Worm (Caenorhabditis elegans) whole organism, young adult: ENCODE data around the gene T21D9.2.
"Not testable (repeated sequence)": the region's sequence is repeated elsewhere in the genome, so short reads cannot be mapped to it uniquely, and the experiment has no call there.

Source experiments
- F49E8.2 ChIP-seq: sonication (generic microtip); optimal IDR thresholded peaks from 3 replicates; lab custom pipeline; 2017; ENCODE audit warnings: missing genetic modification characterization, mild to moderate bottlenecking, missing compliant biosample characterization, antibody characterized with exemption, moderate library complexity; ENCODE audit not compliant: insufficient read depth
- F57A8.1 ChIP-seq: fragments of 200-800 bp; sonication (Bioruptor generic); optimal IDR thresholded peaks from 2 replicates; lab custom pipeline; 2018; ENCODE audit warnings: mild to moderate bottlenecking, missing genetic modification characterization, moderate library complexity, missing compliant biosample characterization
- ama-1 ChIP-seq, 3 experiments: fragments of 150-350 bp in 1 of 3; sonication (generic microtip) in 2 of 3; optimal IDR thresholded peaks; 2 replicates each; lab custom pipeline; 2014 to 2018; ENCODE audit warnings: missing biosample characterization in 2 of 3, missing genetic modification characterization in 2 of 3, missing genetic modification reagents in 2 of 3
- snpc-1.3 ChIP-seq: sonication (generic microtip); optimal IDR thresholded peaks from 2 replicates; lab custom pipeline; 2017; ENCODE audit warnings: missing genetic modification characterization, mild to moderate bottlenecking, missing compliant biosample characterization, antibody characterized with exemption, moderate library complexity, missing genotype, missing genetic modification reagents; ENCODE audit not compliant: insufficient read depth

ce11 chrX:2058498-2059349, 38.0 kb downstream of the T21D9.2 start:
- TF ChIP-seq ama-1 (optimal IDR thresholded peaks at IDR 0.05; lab: Kevin White, UChicago); ama-1 (GFP tag; optimal IDR thresholded peaks at IDR 0.05; lab: Kevin White, UChicago); snpc-1.3 (tag; lab: Kevin White, UChicago); F49E8.2 (tag; lab: Kevin White, UChicago); F57A8.1 (GFP tag; lab: Kevin White, UChicago): not testable (repeated sequence)
